Worm (Caenorhabditis elegans) whole organism, late embryonic: Measurements from ENCODE around the gene srh-194.
"Not testable (repeated sequence)": the region's sequence is repeated elsewhere in the genome, so short reads cannot be mapped to it uniquely, and the experiment has no call there.

Source experiments
- C08G9.2 ChIP-seq: sonication (generic microtip); optimal IDR thresholded peaks from 2 replicates; lab custom pipeline; 2016; ENCODE audit warnings: mild to moderate bottlenecking, missing genetic modification characterization, moderate library complexity, missing compliant biosample characterization
- C38D4.7 ChIP-seq: fragments of 200-800 bp; sonication (Bioruptor generic); optimal IDR thresholded peaks from 2 replicates; lab custom pipeline; 2018; ENCODE audit warnings: mild to moderate bottlenecking, missing genetic modification characterization, moderate library complexity, missing compliant biosample characterization
- ceh-14 ChIP-seq: sonication (generic microtip); optimal IDR thresholded peaks from 2 replicates; lab custom pipeline; 2016; ENCODE audit warnings: missing genotype, missing genetic modification characterization, missing compliant biosample characterization
- ceh-18 ChIP-seq: sonication (generic microtip); optimal IDR thresholded peaks from 2 replicates; lab custom pipeline; 2016; ENCODE audit warnings: missing genetic modification characterization, missing compliant biosample characterization
- ceh-19 ChIP-seq: fragments of 200-800 bp; sonication (Bioruptor generic); optimal IDR thresholded peaks from 2 replicates; lab custom pipeline; 2018; ENCODE audit warnings: mild to moderate bottlenecking, missing genetic modification characterization, missing compliant biosample characterization
- ceh-2 ChIP-seq: sonication (generic microtip); optimal IDR thresholded peaks from 2 replicates; lab custom pipeline; 2016; ENCODE audit warnings: missing genotype, missing genetic modification characterization, missing compliant biosample characterization
- ceh-22 ChIP-seq: sonication (generic microtip); optimal IDR thresholded peaks from 2 replicates; lab custom pipeline; 2017; ENCODE audit warnings: missing biosample characterization, missing genetic modification characterization
- ceh-24 ChIP-seq: sonication (generic microtip); optimal IDR thresholded peaks from 2 replicates; lab custom pipeline; 2016; ENCODE audit warnings: mild to moderate bottlenecking, missing genetic modification characterization, missing compliant biosample characterization
- ceh-48 ChIP-seq: sonication (generic microtip); optimal IDR thresholded peaks from 2 replicates; lab custom pipeline; 2016; ENCODE audit warnings: missing genetic modification characterization, inconsistent platforms, missing compliant biosample characterization
- ceh-6 ChIP-seq: fragments of 200-800 bp; sonication (Bioruptor generic); optimal IDR thresholded peaks from 2 replicates; lab custom pipeline; 2018; ENCODE audit warnings: mild to moderate bottlenecking, missing genetic modification characterization, missing compliant biosample characterization
- dmd-4 ChIP-seq: sonication (generic microtip); optimal IDR thresholded peaks from 2 replicates; lab custom pipeline; 2016; ENCODE audit warnings: borderline replicate concordance, missing genetic modification characterization, missing compliant biosample characterization
- eyg-1 ChIP-seq: sonication (generic microtip); optimal IDR thresholded peaks from 2 replicates; lab custom pipeline; 2016; ENCODE audit warnings: missing genotype, missing genetic modification characterization, missing compliant biosample characterization
- fkh-10 ChIP-seq: fragments of 150-350 bp; optimal IDR thresholded peaks from 2 replicates; lab custom pipeline; 2014; ENCODE audit warnings: missing biosample characterization, missing genetic modification reagents, missing genetic modification characterization
- hlh-13 ChIP-seq: fragments of 200-800 bp; sonication (Bioruptor generic); optimal IDR thresholded peaks from 2 replicates; lab custom pipeline; 2018; ENCODE audit warnings: mild to moderate bottlenecking, missing genetic modification characterization, missing compliant biosample characterization
- hlh-15 ChIP-seq: sonication (generic microtip); optimal IDR thresholded peaks from 2 replicates; lab custom pipeline; 2016; ENCODE audit warnings: missing genetic modification characterization, missing compliant biosample characterization
- hlh-30 ChIP-seq: sonication (generic microtip); optimal IDR thresholded peaks from 2 replicates; lab custom pipeline; 2017; ENCODE audit warnings: antibody characterized with exemption, missing genetic modification characterization, missing compliant biosample characterization; ENCODE audit not compliant: insufficient read depth
- lim-6 ChIP-seq: sonication (generic microtip); optimal IDR thresholded peaks from 2 replicates; lab custom pipeline; 2016; ENCODE audit warnings: missing genetic modification characterization, missing compliant biosample characterization
- lin-11 ChIP-seq: fragments of 200-800 bp; sonication (Bioruptor generic); optimal IDR thresholded peaks from 2 replicates; lab custom pipeline; 2018; ENCODE audit warnings: mild to moderate bottlenecking, missing genetic modification characterization, missing compliant biosample characterization
- madf-2 ChIP-seq: sonication (generic microtip); optimal IDR thresholded peaks from 2 replicates; lab custom pipeline; 2017; ENCODE audit warnings: missing genetic modification characterization, missing compliant biosample characterization
- mec-3 ChIP-seq: sonication (generic microtip); optimal IDR thresholded peaks from 2 replicates; lab custom pipeline; 2016; ENCODE audit warnings: borderline replicate concordance, missing genetic modification characterization, missing compliant biosample characterization
- pag-3 ChIP-seq: sonication (generic microtip); optimal IDR thresholded peaks from 2 replicates; lab custom pipeline; 2016; ENCODE audit warnings: missing compliant biosample characterization, missing genetic modification characterization, borderline replicate concordance
- pat-9 ChIP-seq: fragments of 200-800 bp; sonication (Bioruptor generic); optimal IDR thresholded peaks from 2 replicates; lab custom pipeline; 2018; ENCODE audit warnings: mild to moderate bottlenecking, missing genetic modification characterization, moderate library complexity, missing compliant biosample characterization
- pha-2 ChIP-seq: sonication (generic microtip); optimal IDR thresholded peaks from 2 replicates; lab custom pipeline; 2017; ENCODE audit warnings: mild to moderate bottlenecking, missing genetic modification characterization, missing compliant biosample characterization
- pha-4 ChIP-seq: fragments of 150-350 bp; optimal IDR thresholded peaks from 2 replicates; lab custom pipeline; 2018; ENCODE audit warnings: missing biosample characterization, missing genetic modification reagents, missing genetic modification characterization
- pros-1 ChIP-seq: fragments of 150-350 bp; optimal IDR thresholded peaks from 2 replicates; lab custom pipeline; 2014; ENCODE audit warnings: missing biosample characterization, missing genetic modification reagents, missing genetic modification characterization
- ref-2 ChIP-seq: sonication (generic microtip); optimal IDR thresholded peaks from 2 replicates; lab custom pipeline; 2016; ENCODE audit warnings: missing genetic modification characterization, missing compliant biosample characterization
- rnt-1 ChIP-seq: sonication (generic microtip); optimal IDR thresholded peaks from 2 replicates; lab custom pipeline; 2016; ENCODE audit warnings: missing genetic modification characterization, missing compliant biosample characterization
- sdc-2 ChIP-seq: sonication (generic microtip); optimal IDR thresholded peaks from 2 replicates; lab custom pipeline; 2016; ENCODE audit warnings: missing genotype, missing genetic modification characterization, missing compliant biosample characterization
- sox-2 ChIP-seq: fragments of 200-800 bp; sonication (Bioruptor generic); IDR thresholded peaks from 2 replicates; pipeline ENCODE4 v1.3.6; 2022; ENCODE audit warnings: missing genetic modification reagents, missing genetic modification characterization, missing compliant biosample characterization
- syd-9 ChIP-seq: sonication (generic microtip); optimal IDR thresholded peaks from 2 replicates; lab custom pipeline; 2016; ENCODE audit warnings: mild to moderate bottlenecking, missing genetic modification characterization, moderate library complexity, missing compliant biosample characterization
- tbx-2 ChIP-seq: sonication (generic microtip); optimal IDR thresholded peaks from 2 replicates; lab custom pipeline; 2016; ENCODE audit warnings: missing genetic modification characterization, missing compliant biosample characterization
- tbx-7 ChIP-seq: sonication (generic microtip); optimal IDR thresholded peaks from 2 replicates; lab custom pipeline; 2016; ENCODE audit warnings: missing genotype, missing genetic modification characterization, missing compliant biosample characterization
- unc-3 ChIP-seq, 2 experiments: fragments of 200-800 bp in 1 of 2; sonication (Bioruptor generic) in 1 of 2; sonication (generic microtip) in 1 of 2; conservative IDR thresholded peaks in 1 of 2; optimal IDR thresholded peaks in 1 of 2; 2 replicates each; pipeline versions ENCODE4 v1.3.6 to Lab custom; 2016 to 2022; ENCODE audit warnings: missing compliant biosample characterization in 2 of 2, missing genetic modification characterization in 2 of 2, missing genetic modification reagents in 1 of 2
- unc-42 ChIP-seq: sonication (generic microtip); optimal IDR thresholded peaks from 2 replicates; lab custom pipeline; 2016; ENCODE audit warnings: missing genotype, missing genetic modification characterization, missing compliant biosample characterization
- unc-55 ChIP-seq: sonication (generic microtip); optimal IDR thresholded peaks from 2 replicates; lab custom pipeline; 2017; ENCODE audit warnings: missing biosample characterization, missing genetic modification reagents, missing genetic modification characterization
- unc-86 ChIP-seq: sonication (generic microtip); optimal IDR thresholded peaks from 2 replicates; lab custom pipeline; 2016; ENCODE audit warnings: missing genetic modification characterization, missing compliant biosample characterization
- ztf-16 ChIP-seq: sonication (generic microtip); optimal IDR thresholded peaks from 2 replicates; lab custom pipeline; 2017; ENCODE audit warnings: missing genetic modification characterization, missing compliant biosample characterization

Gene srh-194

ce11 chrV:4278735-4279134, 14.6 kb downstream of the srh-194 start, which contains the start of gene srt-20:
Gene srt-20, minus strand, starts transcription at chrV:4278835.
- TF ChIP-seq unc-42 (tag; lab: Kevin White, UChicago); ref-2; mec-3: not testable (repeated sequence)

ce11 chrV:4273372-4273771, 20.0 kb downstream of the srh-194 start:
- TF ChIP-seq pha-2 (tag; lab: Kevin White, UChicago): no peak
- TF ChIP-seq ztf-16 (tag; lab: Kevin White, UChicago): no peak
- TF ChIP-seq ceh-2 (tag; lab: Kevin White, UChicago): no peak
- no peak for TF ChIP-seq C08G9.2 (tag; lab: Kevin White, UChicago)
- TF ChIP-seq lim-6 (tag; lab: Kevin White, UChicago): no peak
- TF ChIP-seq ceh-48 (tag; lab: Kevin White, UChicago): no peak
- no peak for TF ChIP-seq unc-86 (tag; lab: Kevin White, UChicago)
- TF ChIP-seq madf-2 (tag; lab: Kevin White, UChicago): no peak
- TF ChIP-seq fkh-10 (GFP tag; lab: Kevin White, UChicago): no peak
- TF ChIP-seq pat-9 (tag; lab: Kevin White, UChicago): no peak
- TF ChIP-seq syd-9 (tag; lab: Kevin White, UChicago): no peak
- no peak for TF ChIP-seq tbx-7 (tag; lab: Kevin White, UChicago)
- TF ChIP-seq ceh-6 (GFP tag; lab: Kevin White, UChicago): no peak
- TF ChIP-seq ref-2: no peak
- no peak for TF ChIP-seq unc-3 (GFP tag; conservative IDR thresholded peaks at IDR 0.05; lab: Robert Waterston, UW)
- TF ChIP-seq unc-3 (tag; optimal IDR thresholded peaks at IDR 0.05; lab: Kevin White, UChicago): no peak
- no peak for TF ChIP-seq sox-2 (GFP tag; lab: Robert Waterston, UW)
- TF ChIP-seq, all 69 proteins: peak for 0

- not testable (repeated sequence) for TF ChIP-seq ceh-19; fkh-10 (GFP tag; lab: Kevin White, UChicago); ceh-24 (tag; lab: Kevin White, UChicago)
These were observed 22.1 kb downstream of the srh-194 start, which contains the start of gene srt-38 for ce11 chrV:4271258-4271657. Gene srt-38, minus strand, starts transcription at chrV:4271358.

DNA sequence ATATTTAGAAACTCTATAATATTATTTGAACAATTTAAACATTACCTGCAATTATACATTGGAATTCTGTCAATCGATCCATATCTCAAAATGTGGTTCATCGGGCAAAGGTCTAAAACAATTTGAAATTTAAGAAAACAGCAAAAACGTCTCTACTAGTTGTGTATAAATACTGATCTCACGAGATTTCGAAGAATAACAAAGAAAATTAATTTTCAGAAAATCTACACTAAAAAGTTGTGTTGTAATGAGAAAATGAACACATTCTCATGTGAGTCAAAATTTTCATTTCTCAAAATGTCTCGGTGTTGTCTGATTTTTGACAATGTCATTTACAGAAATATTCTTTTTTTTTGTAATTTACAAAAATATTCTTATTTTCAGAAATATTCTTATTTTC, 25.1 kb downstream of the srh-194 start, which contains the start of gene srt-36:
TSS of gene srt-36 (minus strand) at position 101 of the 400 bp plus-strand sequence.
- TF ChIP-seq hlh-13 (GFP tag; lab: Kevin White, UChicago); ceh-22 (tag; lab: Kevin White, UChicago); tbx-2 (tag; lab: Kevin White, UChicago): not testable (repeated sequence)
- TF ChIP-seq, all 69 proteins: peak for 0; not testable (repeated sequence) for 69

DNA sequence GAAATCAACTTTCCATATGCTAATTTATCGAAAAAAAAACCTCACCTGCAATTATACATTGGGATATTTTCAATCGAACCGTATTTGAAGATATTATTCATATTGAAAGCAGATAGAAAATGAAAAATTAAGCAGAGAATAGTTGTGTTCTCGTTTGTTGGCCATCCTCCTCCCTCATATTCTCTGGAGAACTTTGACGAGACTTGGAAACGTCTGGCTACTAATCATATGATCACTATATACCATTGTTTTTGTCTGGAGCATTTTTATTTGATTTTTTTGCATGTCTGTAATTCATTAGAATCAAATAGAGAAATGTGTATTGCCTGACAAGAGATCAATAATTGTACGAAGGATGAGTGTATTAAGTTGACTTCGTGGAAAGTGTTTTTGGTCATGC, 28.8 kb downstream of the srh-194 start, which contains the start of gene srt-35:
TSS of gene srt-35 (minus strand) at position 101 of the 400 bp plus-strand sequence.
- TF ChIP-seq sdc-2 (tag; lab: Kevin White, UChicago) (no peak), pros-1 (tag; lab: Kevin White, UChicago) (no peak)
- TF ChIP-seq, all 69 proteins: peak for 0

- no peak for TF ChIP-seq lin-11
- no peak for TF ChIP-seq ceh-14 (tag; lab: Kevin White, UChicago)
- TF ChIP-seq rnt-1 (tag; lab: Kevin White, UChicago): no peak
- TF ChIP-seq ztf-16 (tag; lab: Kevin White, UChicago): no peak
- no peak for TF ChIP-seq dmd-4 (tag; lab: Kevin White, UChicago)
- no peak for TF ChIP-seq hlh-15 (tag; lab: Kevin White, UChicago)
- no peak for TF ChIP-seq unc-55 (GFP tag; lab: Kevin White, UChicago)
- no peak for TF ChIP-seq eyg-1
- TF ChIP-seq hlh-30 (tag; lab: Kevin White, UChicago): no peak
- TF ChIP-seq pag-3 (tag; lab: Kevin White, UChicago): no peak
- TF ChIP-seq pha-2 (tag; lab: Kevin White, UChicago): no peak
- TF ChIP-seq C38D4.7: no peak
- no peak for TF ChIP-seq ceh-18 (tag; lab: Kevin White, UChicago)
- TF ChIP-seq pha-4 (tag; lab: Kevin White, UChicago): no peak
- TF ChIP-seq, all 69 proteins: peak for 0
These were observed 31.9 kb downstream of the srh-194 start for ce11 chrV:4261385-4261784.
